Worm (Caenorhabditis elegans): ENCODE data around the gene T19H12.15.

ce11 chrV:4846507-4846906, 32.6 kb downstream of the T19H12.15 start:
- no peak for TF ChIP-seq unc-62 (GFP tag; optimal IDR thresholded peaks at IDR 0.05 in 1 of 2)
- TF ChIP-seq unc-62 (tag; optimal IDR thresholded peaks at IDR 0.05): no peak
- no peak for TF ChIP-seq mep-1 (tag; optimal IDR thresholded peaks at IDR 0.05)

Measured in whole organism, L4 larva.